Worm (Caenorhabditis elegans): Measurements from ENCODE around the gene K08B12.3.

ce11 chrV:6286343-6286742 is 51.4 kb downstream of the K08B12.3 start, which contains the start of gene srn-1:
- TF ChIP-seq pqm-1 (tag; optimal IDR thresholded peaks at IDR 0.05) (no peak), ceh-24 (tag; optimal IDR thresholded peaks at IDR 0.05) (no peak), elt-2 (tag; optimal IDR thresholded peaks at IDR 0.05) (no peak), nhr-232 (tag; optimal IDR thresholded peaks at IDR 0.05) (no peak), hlh-6 (tag; optimal IDR thresholded peaks at IDR 0.05) (no peak), pha-4 (tag; optimal IDR thresholded peaks at IDR 0.05) (no peak), ama-1 (optimal IDR thresholded peaks at IDR 0.05) (no peak), fkh-10 (GFP tag; optimal IDR thresholded peaks at IDR 0.05) (no peak), ceh-22 (tag; optimal IDR thresholded peaks at IDR 0.05) (no peak), sox-4 (tag; optimal IDR thresholded peaks at IDR 0.05) (no peak), tbx-7 (tag; optimal IDR thresholded peaks at IDR 0.05) (no peak), ceh-48 (tag; optimal IDR thresholded peaks at IDR 0.05) (no peak)

Measured in whole organism, late embryonic.